Fruit fly (Drosophila melanogaster) whole organism, prepupa: ENCODE data around the gene mxt.

ENCODE experiments used
- Blimp-1 ChIP-seq: fragments of 200-800 bp; sonication (Bioruptor generic); optimal IDR thresholded peaks from 3 replicates; lab custom pipeline; 2017; ENCODE audit warnings: missing biosample characterization, missing genetic modification characterization, mild to moderate bottlenecking, moderate library complexity, missing genetic modification reagents
- CG10631 ChIP-seq: fragments of 200-800 bp; sonication (Bioruptor generic); optimal IDR thresholded peaks from 2 replicates; lab custom pipeline; 2016; ENCODE audit warnings: missing biosample characterization, missing genetic modification characterization
- CG11762 ChIP-seq: fragments of 200-800 bp; sonication (Bioruptor generic); optimal IDR thresholded peaks from 3 replicates; lab custom pipeline; 2016; ENCODE audit warnings: missing biosample characterization, missing genetic modification characterization; ENCODE audit not compliant: insufficient read depth
- CG11902 ChIP-seq: fragments of 200-800 bp; sonication (Bioruptor generic); optimal IDR thresholded peaks from 3 replicates; lab custom pipeline; 2016; ENCODE audit warnings: missing biosample characterization, missing genetic modification characterization
- CG15336 ChIP-seq: fragments of 200-800 bp; sonication (Bioruptor generic); IDR thresholded peaks from 2 replicates; pipeline ENCODE4 v1.3.6; 2022; ENCODE audit warnings: missing biosample characterization, missing genetic modification characterization
- CG16779 ChIP-seq: fragments of 200-800 bp; sonication (Bioruptor generic); optimal IDR thresholded peaks from 3 replicates; lab custom pipeline; 2017; ENCODE audit warnings: missing biosample characterization, mild to moderate bottlenecking, missing genetic modification characterization
- CG3032 ChIP-seq: fragments of 200-800 bp; optimal IDR thresholded peaks from 2 replicates; lab custom pipeline; 2019; ENCODE audit warnings: missing biosample characterization, mild to moderate bottlenecking, missing genetic modification characterization, moderate library complexity
- CG34406 ChIP-seq: fragments of 200-800 bp; sonication (Bioruptor generic); optimal IDR thresholded peaks from 3 replicates; lab custom pipeline; 2016; ENCODE audit warnings: missing biosample characterization, missing genetic modification characterization
- CG4318 ChIP-seq: fragments of 200-800 bp; sonication (Bioruptor generic); optimal IDR thresholded peaks from 3 replicates; lab custom pipeline; 2017; ENCODE audit warnings: missing biosample characterization, mild to moderate bottlenecking, missing genetic modification characterization
- CG6163 ChIP-seq: fragments of 200-800 bp; sonication (Bioruptor generic); IDR thresholded peaks from 3 replicates; pipeline ENCODE4 v1.3.6; 2022; ENCODE audit warnings: missing biosample characterization, missing genetic modification characterization
- CG6276 ChIP-seq: fragments of 200-800 bp; sonication (Bioruptor generic); optimal IDR thresholded peaks from 2 replicates; lab custom pipeline; 2017; ENCODE audit warnings: missing biosample characterization, mild to moderate bottlenecking, missing genetic modification characterization
- CG6808 ChIP-seq: fragments of 200-800 bp; sonication (Bioruptor generic); optimal IDR thresholded peaks from 3 replicates; lab custom pipeline; 2017; ENCODE audit warnings: missing biosample characterization, missing genetic modification characterization, mild to moderate bottlenecking, moderate library complexity, missing genetic modification reagents
- CG6854 ChIP-seq: fragments of 200-800 bp; sonication (Bioruptor generic); optimal IDR thresholded peaks from 2 replicates; lab custom pipeline; 2017; ENCODE audit warnings: missing biosample characterization, mild to moderate bottlenecking, missing genetic modification characterization
- CG7368 ChIP-seq: fragments of 200-800 bp; sonication (Bioruptor generic); optimal IDR thresholded peaks from 3 replicates; lab custom pipeline; 2016; ENCODE audit warnings: missing biosample characterization, missing genetic modification characterization
- Eip93F ChIP-seq: fragments of 200-800 bp; sonication (Bioruptor generic); optimal IDR thresholded peaks from 2 replicates; lab custom pipeline; 2016; ENCODE audit warnings: missing biosample characterization, mild to moderate bottlenecking, missing genetic modification characterization
- Ets96B ChIP-seq: fragments of 200-800 bp; optimal IDR thresholded peaks from 2 replicates; lab custom pipeline; 2019; ENCODE audit warnings: missing biosample characterization, mild to moderate bottlenecking, missing genetic modification characterization, moderate library complexity
- Gug ChIP-seq: fragments of 200-800 bp; sonication (Bioruptor generic); IDR thresholded peaks from 2 replicates; pipeline ENCODE4 v1.3.6; 2022; ENCODE audit warnings: missing biosample characterization, missing genetic modification characterization
- Hr38 ChIP-seq: sonication (Bioruptor generic); optimal IDR thresholded peaks from 2 replicates; lab custom pipeline; 2016; ENCODE audit warnings: missing biosample characterization, missing genetic modification characterization
- Hr39 ChIP-seq: fragments of 200-800 bp; sonication (Bioruptor generic); optimal IDR thresholded peaks from 2 replicates; lab custom pipeline; 2016; ENCODE audit warnings: missing biosample characterization, missing genetic modification characterization
- Hr4 ChIP-seq: fragments of 200-800 bp; sonication (Bioruptor generic); optimal IDR thresholded peaks from 3 replicates; lab custom pipeline; 2016; ENCODE audit warnings: missing biosample characterization, missing genetic modification characterization
- Lpt ChIP-seq: fragments of 200-800 bp; sonication (Bioruptor generic); optimal IDR thresholded peaks from 3 replicates; lab custom pipeline; 2016; ENCODE audit warnings: missing biosample characterization, missing genetic modification characterization
- Met ChIP-seq: fragments of 200-800 bp; sonication (Bioruptor generic); optimal IDR thresholded peaks from 3 replicates; lab custom pipeline; 2016; ENCODE audit warnings: missing biosample characterization, missing genetic modification characterization
- Smox ChIP-seq: fragments of 200-800 bp; sonication (Bioruptor generic); optimal IDR thresholded peaks from 3 replicates; lab custom pipeline; 2016; ENCODE audit warnings: missing biosample characterization, missing genetic modification characterization
- Sox14 ChIP-seq: fragments of 200-800 bp; sonication (Bioruptor generic); optimal IDR thresholded peaks from 3 replicates; lab custom pipeline; 2016; ENCODE audit warnings: missing biosample characterization, missing genetic modification characterization
- Sox15 ChIP-seq: fragments of 200-800 bp; sonication (Bioruptor generic); optimal IDR thresholded peaks from 3 replicates; lab custom pipeline; 2016; ENCODE audit warnings: missing biosample characterization, missing genetic modification characterization
- achi ChIP-seq: fragments of 200-800 bp; sonication (Bioruptor generic); optimal IDR thresholded peaks from 3 replicates; lab custom pipeline; 2016; ENCODE audit warnings: missing biosample characterization, missing genetic modification characterization
- acj6 ChIP-seq: fragments of 200-800 bp; sonication (Bioruptor generic); optimal IDR thresholded peaks from 3 replicates; lab custom pipeline; 2016; ENCODE audit warnings: missing biosample characterization, missing genetic modification characterization
- cyc ChIP-seq: fragments of 200-800 bp; sonication (Bioruptor generic); optimal IDR thresholded peaks from 3 replicates; lab custom pipeline; 2016; ENCODE audit warnings: missing biosample characterization, missing genetic modification characterization
- dac ChIP-seq: fragments of 200-800 bp; sonication (Bioruptor generic); optimal IDR thresholded peaks from 2 replicates; lab custom pipeline; 2017; ENCODE audit warnings: missing biosample characterization, mild to moderate bottlenecking, missing genetic modification characterization
- dsx ChIP-seq: fragments of 200-800 bp; optimal IDR thresholded peaks from 3 replicates; lab custom pipeline; 2019; ENCODE audit warnings: missing biosample characterization, mild to moderate bottlenecking, missing genetic modification characterization, moderate library complexity; ENCODE audit not compliant: poor library complexity, severe bottlenecking
- eg ChIP-seq: fragments of 200-800 bp; sonication (Bioruptor generic); IDR thresholded peaks from 3 replicates; pipeline ENCODE4 v1.3.6; 2022; ENCODE audit warnings: missing biosample characterization, missing genetic modification characterization
- esn ChIP-seq: fragments of 200-800 bp; sonication (Bioruptor generic); optimal IDR thresholded peaks from 2 replicates; lab custom pipeline; 2016; ENCODE audit warnings: missing biosample characterization, mild to moderate bottlenecking, missing genetic modification characterization, moderate library complexity
- fd59A ChIP-seq: fragments of 200-800 bp; sonication (Bioruptor generic); optimal IDR thresholded peaks from 2 replicates; lab custom pipeline; 2017; ENCODE audit warnings: missing biosample characterization, mild to moderate bottlenecking, missing genetic modification characterization, missing genetic modification reagents
- fd85E ChIP-seq: fragments of 200-800 bp; sonication (Bioruptor generic); optimal IDR thresholded peaks from 3 replicates; lab custom pipeline; 2016; ENCODE audit warnings: missing biosample characterization, missing genetic modification characterization
- fkh ChIP-seq: fragments of 200-800 bp; sonication (Bioruptor generic); optimal IDR thresholded peaks from 3 replicates; lab custom pipeline; 2017; ENCODE audit warnings: missing biosample characterization, mild to moderate bottlenecking, missing genetic modification characterization, moderate library complexity
- lz ChIP-seq: fragments of 200-800 bp; sonication (Bioruptor generic); optimal IDR thresholded peaks from 3 replicates; lab custom pipeline; 2016; ENCODE audit warnings: missing biosample characterization, missing genetic modification characterization
- pdm3 ChIP-seq: fragments of 200-800 bp; sonication (Bioruptor generic); optimal IDR thresholded peaks from 3 replicates; lab custom pipeline; 2016; ENCODE audit warnings: missing biosample characterization, missing genetic modification characterization
- spab ChIP-seq: fragments of 200-800 bp; sonication (Bioruptor generic); optimal IDR thresholded peaks from 2 replicates; lab custom pipeline; 2017; ENCODE audit warnings: missing biosample characterization, mild to moderate bottlenecking, missing genetic modification characterization, missing genetic modification reagents
- svp ChIP-seq: fragments of 200-800 bp; sonication (Bioruptor generic); peaks from one replicate; lab custom pipeline; 2016; ENCODE audit warnings: missing biosample characterization, missing genetic modification characterization
- topi ChIP-seq: fragments of 200-800 bp; sonication (Bioruptor generic); optimal IDR thresholded peaks from 3 replicates; lab custom pipeline; 2016; ENCODE audit warnings: missing biosample characterization, missing genetic modification characterization
- vri ChIP-seq: fragments of 200-800 bp; sonication (Bioruptor generic); optimal IDR thresholded peaks from 3 replicates; lab custom pipeline; 2016; ENCODE audit warnings: missing biosample characterization, mild to moderate bottlenecking, missing genetic modification characterization

mxt gene

dm6 chr2L:4850356-4850755 lies 3.3 kb upstream of the mxt start, which contains the start of the genes mRpS2 and Mon1 (continued):
- TF ChIP-seq Eip93F (GFP tag; lab: Kevin White, UChicago) (peak; percentile 79), CG4318 (no peak), CG34406 (GFP tag; lab: Kevin White, UChicago) (peak; percentile 90), Sox14 (GFP tag; lab: Kevin White, UChicago) (peak; percentile 86), CG6163 (peak; percentile 94), CG16779 (tag; lab: Kevin White, UChicago) (no peak), cyc (GFP tag; lab: Kevin White, UChicago) (peak; percentile 93), Hr38 (GFP tag; lab: Kevin White, UChicago) (peak; percentile 29), spab (GFP tag; lab: Kevin White, UChicago) (peak; percentile 81), CG11762 (peak; percentile 92), Smox (GFP tag; lab: Kevin White, UChicago) (peak; percentile 85), dac (GFP tag; lab: Kevin White, UChicago) (peak; percentile 87), CG7368 (GFP tag; lab: Kevin White, UChicago) (peak; percentile 91), Lpt (GFP tag; lab: Kevin White, UChicago) (peak; percentile 91), CG10631 (GFP tag; lab: Kevin White, UChicago) (peak; percentile 97), Hr39 (GFP tag; lab: Kevin White, UChicago) (peak; percentile 90), eg (GFP tag; lab: Robert Waterston, UW) (peak; percentile 97), CG3032 (tag; lab: Kevin White, UChicago) (peak; percentile 96), esn (GFP tag; lab: Kevin White, UChicago) (peak; percentile 95), topi (GFP tag; lab: Kevin White, UChicago) (peak; percentile 87)
- TF ChIP-seq, all 60 proteins: peak for 53

- TF ChIP-seq eg (GFP tag; lab: Robert Waterston, UW) (no peak), vri (GFP tag; lab: Kevin White, UChicago) (peak; percentile 57), Hr4 (GFP tag; lab: Kevin White, UChicago) (no peak), dsx (GFP tag; lab: Kevin White, UChicago) (no peak), fd85E (GFP tag; lab: Kevin White, UChicago) (no peak), CG6808 (GFP tag; lab: Kevin White, UChicago) (no peak), fkh (GFP tag; lab: Kevin White, UChicago) (peak; percentile 35), CG15336 (GFP tag; lab: Robert Waterston, UW) (0 out of 2 replicates have a peak, but pooled peaks have one; percentile 10), acj6 (GFP tag; lab: Kevin White, UChicago) (no peak)
Measured at dm6 chr2L:4846629-4847125, 418 bp downstream of the mxt start.

- TF ChIP-seq CG6854 (GFP tag; lab: Kevin White, UChicago) (no peak), svp (GFP tag; lab: Kevin White, UChicago) (peak; percentile 78), vri (GFP tag; lab: Kevin White, UChicago) (no peak), fkh (GFP tag; lab: Kevin White, UChicago) (peak; percentile 79), CG6163 (no peak)
- TF ChIP-seq, all 60 proteins: peak for 2
Measured at dm6 chr2L:4838494-4839320, 8.4 kb downstream of the mxt start.

dm6 chr2L:4837772-4838397 lies 9.2 kb downstream of the mxt start, which contains the start of the genes tank and CG12194:
TSS of gene tank (minus strand) at chr2L:4837999.
TSS of gene CG12194 (plus strand) at chr2L:4838347.
- TF ChIP-seq CG6163 (peak; percentile 100), pdm3 (GFP tag; lab: Kevin White, UChicago) (peak; percentile 99), lz (peak; percentile 99), Hr39 (GFP tag; lab: Kevin White, UChicago) (peak; percentile 99), CG6276 (peak; percentile 99), CG11902 (GFP tag; lab: Kevin White, UChicago) (peak; percentile 98), CG6808 (GFP tag; lab: Kevin White, UChicago) (peak; percentile 94), achi (GFP tag; lab: Kevin White, UChicago) (peak; percentile 99), fd59A (GFP tag; lab: Kevin White, UChicago) (peak; percentile 98), fd85E (GFP tag; lab: Kevin White, UChicago) (peak; percentile 97), Blimp-1 (GFP tag; lab: Kevin White, UChicago) (peak; percentile 82), Hr38 (GFP tag; lab: Kevin White, UChicago) (peak; percentile 95), cyc (GFP tag; lab: Kevin White, UChicago) (peak; percentile 99), Lpt (GFP tag; lab: Kevin White, UChicago) (peak; percentile 99), Gug (GFP tag; lab: Robert Waterston, UW) (peak; percentile 99), Ets96B (peak; percentile 99), Sox15 (peak; percentile 98), Met (GFP tag; lab: Kevin White, UChicago) (peak; percentile 99)
